Fruit fly (Drosophila melanogaster) whole organism, larva: ENCODE measurements around the gene CG7326.

Experiments
- noc ChIP-seq: fragments of 200-800 bp; sonication (Bioruptor generic); optimal IDR thresholded peaks from 3 replicates; lab custom pipeline; 2019; ENCODE audit warnings: missing biosample characterization, mild to moderate bottlenecking, missing genetic modification characterization, moderate library complexity

The CG7326 gene

DNA sequence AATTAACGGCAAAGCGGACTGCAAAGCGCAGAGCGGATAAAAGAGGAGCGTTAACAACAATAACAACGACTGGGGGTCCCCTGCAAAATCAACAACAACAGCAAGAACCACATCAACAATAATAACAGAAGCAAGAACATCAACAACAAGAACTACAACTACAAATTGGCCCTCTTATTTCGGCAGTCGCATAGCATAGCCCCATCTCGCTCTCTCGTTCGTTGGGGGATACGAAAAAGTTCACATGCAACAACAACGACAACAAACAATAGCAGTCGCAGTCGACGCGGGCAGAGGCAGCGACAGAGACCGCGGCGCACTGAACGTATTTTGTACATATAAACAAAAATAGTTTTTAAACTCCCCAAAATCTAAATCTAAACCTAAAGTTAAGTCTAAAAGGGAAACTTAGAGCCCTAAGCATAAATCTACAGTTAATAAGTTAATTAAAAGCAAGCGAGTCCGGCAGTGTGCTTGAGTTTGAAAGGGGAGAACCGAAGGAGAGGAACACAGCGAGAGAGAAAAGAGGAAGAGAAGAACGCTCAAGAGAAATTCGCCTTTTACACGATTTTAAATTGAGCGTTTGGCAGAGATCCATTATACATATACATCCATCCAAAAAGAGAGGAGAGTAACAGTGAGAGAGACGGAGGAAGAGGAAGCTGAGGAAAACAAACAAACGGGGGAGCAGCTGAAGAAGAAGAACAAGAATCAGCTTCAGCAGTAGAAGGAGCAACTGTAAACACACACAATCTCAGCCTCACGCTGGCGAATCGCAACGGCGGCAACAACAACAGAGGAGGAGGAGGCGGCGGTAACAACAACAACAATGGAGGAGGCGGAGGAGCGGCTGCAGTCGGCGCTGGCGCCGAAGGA lies 1.1 kb upstream of the CG7326 start:
- TF ChIP-seq noc (tag; lab: Kevin White, UChicago), result no peak

DNA sequence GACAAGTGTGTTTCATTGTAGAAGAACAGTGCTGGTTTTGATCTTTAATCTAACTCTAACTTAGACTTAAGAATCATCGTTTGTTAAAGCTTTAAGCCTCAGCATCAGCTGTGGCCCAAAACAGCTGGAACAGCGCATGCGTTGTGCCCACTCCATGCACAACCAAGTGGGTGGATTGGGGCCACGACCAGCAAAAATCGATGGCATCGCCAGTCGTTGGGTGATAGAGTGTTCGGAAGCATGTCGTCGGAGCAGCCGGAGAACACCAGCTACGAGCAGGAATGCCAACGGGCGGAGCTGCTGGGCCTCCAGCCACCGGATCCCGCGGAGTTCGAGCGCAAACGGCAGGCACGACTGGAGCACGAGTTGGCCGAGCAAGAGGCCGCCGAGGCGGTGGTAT lies 3.5 kb downstream of the CG7326 start, which contains the start of gene CG32544:
CG32544 (plus strand) TSS at position 211 of the 400 bp plus-strand sequence.
- TF ChIP-seq noc (tag; lab: Kevin White, UChicago), result no peak

DNA sequence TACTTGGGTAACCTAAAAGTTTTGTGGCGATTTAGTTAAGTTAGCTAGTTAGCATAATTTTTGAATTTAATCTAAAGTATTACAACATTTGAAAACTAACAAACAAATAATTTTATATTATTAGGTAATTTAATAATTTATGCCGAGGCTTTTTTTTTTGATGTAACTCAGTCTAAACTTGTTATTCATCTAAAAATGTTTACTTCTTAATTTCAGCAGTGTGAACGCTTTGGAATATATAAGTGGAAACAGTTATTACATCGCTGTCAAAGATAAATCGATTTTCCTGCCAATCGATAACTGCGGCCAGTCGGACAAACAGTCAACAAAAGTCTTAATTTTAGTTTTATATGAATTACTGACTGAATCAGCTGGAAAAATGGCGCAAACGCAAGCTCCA lies 5.7 kb downstream of the CG7326 start, which contains the start of gene Usp39:
Usp39 (plus strand) TSS at position 288 of the 400 bp plus-strand sequence.
- no peak for TF ChIP-seq noc (tag; lab: Kevin White, UChicago)

DNA sequence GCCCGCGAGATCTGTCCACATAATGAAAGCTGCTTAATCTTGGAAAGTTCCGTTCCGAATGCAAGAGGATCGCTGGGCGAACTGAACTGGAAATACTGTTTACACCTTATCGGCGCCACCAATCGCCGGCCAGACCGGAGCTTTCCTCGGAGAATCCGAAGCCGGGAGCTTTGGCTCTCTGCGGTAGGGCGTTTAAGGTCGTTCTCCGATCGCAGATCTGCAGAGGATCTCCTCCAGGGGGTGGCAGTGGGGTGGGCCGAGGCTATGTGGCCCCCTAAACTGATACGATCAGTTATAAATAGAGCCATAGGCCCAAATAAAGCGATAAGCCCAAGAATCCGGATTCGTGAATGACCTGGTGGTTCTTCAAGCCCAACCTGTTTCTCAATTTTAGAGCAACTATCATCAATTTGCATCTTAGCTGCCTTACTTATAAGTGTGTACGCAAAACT lies 6.2 kb downstream of the CG7326 start, which contains the start of gene CG7322:
CG7322 (minus strand) TSS at position 402 of the 452 bp plus-strand sequence.
- TF ChIP-seq noc (tag; lab: Kevin White, UChicago), result peak; percentile 19

DNA sequence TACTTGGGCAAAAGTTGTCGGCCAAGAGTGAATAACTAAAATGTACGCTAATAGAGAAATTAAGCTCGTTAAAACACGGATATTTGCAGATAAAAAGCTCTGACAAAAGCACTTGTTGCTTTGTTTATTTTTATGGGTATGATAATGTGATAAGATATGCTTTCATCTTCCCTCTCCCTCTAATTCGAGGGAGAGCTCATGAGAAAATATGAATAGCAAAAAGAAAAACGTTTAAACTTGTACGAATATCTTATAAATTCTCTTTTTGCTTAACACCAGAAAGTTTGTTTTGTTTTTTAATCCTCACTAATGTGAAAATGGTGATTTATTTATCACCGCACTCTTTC lies 14.6 kb downstream of the CG7326 start:
- TF ChIP-seq noc (tag; lab: Kevin White, UChicago), result no peak

DNA sequence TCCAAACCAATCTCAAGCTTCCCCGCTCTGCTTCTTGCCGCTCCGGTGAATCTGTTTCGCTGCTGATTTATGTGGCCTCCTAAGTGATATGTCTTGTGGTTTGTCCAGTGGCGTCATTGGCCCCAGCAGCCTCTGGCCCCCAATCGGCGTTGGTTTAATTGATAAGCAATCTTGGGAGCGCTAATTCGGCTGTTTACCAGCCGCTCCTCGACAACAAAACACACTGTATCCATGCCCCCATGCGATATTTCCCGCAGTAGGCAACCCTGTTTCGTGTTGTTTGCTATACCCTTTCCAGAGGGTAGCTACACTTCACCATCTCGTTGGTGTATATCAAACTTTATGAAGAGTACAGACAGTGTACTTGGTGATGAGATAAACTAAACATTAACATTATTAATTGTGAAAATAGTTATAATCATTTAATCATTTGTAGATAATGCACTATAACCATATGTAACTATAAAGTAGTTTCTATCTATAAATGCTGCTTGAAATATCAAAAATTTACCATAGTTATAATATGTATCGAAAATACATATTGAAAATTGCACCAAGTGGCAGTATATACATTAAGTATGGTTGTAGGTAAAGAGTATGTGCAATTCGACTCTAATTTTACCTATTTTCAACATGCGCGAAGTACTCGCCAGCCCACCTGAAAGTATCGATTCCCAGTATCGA lies 15.1 kb downstream of the CG7326 start, which contains the start of gene shop:
shop (minus strand) TSS at position 229 of the 684 bp plus-strand sequence.
- peak; percentile 90 for TF ChIP-seq noc (tag; lab: Kevin White, UChicago)

DNA sequence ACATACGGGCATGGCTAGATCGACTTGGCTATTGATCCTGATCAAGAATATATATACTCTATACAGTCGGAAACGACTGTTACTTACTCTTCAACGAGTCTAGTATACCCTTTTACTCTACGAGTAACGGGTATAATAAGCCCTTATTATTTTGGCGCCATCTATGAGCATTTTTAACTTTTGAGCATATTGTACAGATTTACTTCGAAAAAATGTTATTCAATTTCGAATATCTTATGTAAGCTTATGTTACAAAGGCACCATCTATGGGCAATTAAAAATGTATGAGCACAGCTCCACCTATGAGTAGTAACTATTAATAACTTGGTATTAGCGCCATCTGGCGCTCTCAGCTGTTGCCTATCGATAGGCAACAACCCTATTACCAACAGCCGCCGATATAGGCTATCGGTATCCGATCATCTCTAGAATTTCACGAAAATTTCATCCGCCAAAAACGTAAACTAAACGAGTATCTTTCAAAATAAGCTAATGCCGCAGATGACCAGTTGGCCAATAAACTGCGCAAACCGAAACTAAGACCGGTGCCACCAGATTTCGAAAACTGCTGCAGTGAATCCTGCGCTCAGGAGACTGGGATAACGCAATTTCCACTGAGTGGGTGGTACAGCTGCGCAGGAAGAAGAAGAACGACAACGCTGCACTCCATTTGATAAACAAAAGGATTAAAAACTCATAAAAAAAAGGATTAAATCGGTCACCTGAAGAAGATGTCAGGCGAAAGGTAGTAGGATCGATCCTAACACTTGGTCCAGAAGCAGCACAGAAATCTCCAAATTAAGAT lies 20.1 kb downstream of the CG7326 start, which contains the start of gene htk:
htk (plus strand) TSS at position 435 of the 805 bp plus-strand sequence.
- TF ChIP-seq noc (tag; lab: Kevin White, UChicago), result no peak

DNA sequence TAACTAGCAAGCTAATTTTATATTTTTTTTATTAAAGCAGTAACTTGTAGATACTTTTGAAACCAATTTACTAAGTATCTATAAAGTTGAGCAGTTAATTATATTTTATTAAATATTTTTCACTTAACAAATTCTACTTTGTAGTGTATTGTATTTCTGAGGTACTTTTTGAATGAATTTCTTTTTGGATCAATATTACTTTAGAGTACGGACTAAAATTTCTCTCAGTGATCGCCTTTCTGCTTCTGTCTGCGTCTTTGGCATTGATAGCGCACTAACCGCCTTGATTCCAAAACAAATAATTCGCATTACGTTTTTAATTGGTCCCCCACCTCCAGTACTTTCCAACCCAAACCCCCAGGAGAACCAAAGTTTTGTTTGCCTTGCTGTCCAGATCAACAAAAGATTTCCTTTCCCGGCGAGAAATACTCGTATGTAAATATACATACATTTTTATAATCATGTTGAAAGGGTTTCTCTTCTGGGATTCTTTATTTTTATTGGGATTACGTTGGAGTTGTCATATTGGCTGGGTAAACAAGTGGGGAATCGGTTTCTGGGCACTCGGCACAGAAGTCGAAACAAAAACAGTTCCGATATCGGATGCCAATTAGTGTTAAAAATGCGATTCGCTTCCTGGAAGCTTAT lies 24.5 kb downstream of the CG7326 start:
- no peak for TF ChIP-seq noc (tag; lab: Kevin White, UChicago)

DNA sequence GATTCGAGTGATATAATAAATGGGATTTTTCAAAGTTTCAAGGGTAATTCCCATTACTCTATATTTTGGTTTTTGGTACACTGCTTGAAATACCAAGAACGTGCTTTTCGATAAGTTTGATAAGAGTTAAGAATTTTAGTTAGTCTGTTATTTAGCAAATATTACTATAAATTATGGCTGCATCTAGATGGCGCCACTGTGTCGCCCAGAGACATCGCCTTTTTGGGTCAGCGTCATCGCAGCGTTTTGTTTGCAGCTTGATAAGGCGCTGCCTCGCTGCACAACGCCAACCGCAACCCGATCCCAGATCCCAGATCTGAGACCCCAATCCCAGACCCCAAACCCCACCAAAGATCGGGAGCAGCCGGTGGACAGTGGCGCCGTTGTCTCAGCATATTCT lies 25.1 kb downstream of the CG7326 start:
- no peak for TF ChIP-seq noc (tag; lab: Kevin White, UChicago)

DNA sequence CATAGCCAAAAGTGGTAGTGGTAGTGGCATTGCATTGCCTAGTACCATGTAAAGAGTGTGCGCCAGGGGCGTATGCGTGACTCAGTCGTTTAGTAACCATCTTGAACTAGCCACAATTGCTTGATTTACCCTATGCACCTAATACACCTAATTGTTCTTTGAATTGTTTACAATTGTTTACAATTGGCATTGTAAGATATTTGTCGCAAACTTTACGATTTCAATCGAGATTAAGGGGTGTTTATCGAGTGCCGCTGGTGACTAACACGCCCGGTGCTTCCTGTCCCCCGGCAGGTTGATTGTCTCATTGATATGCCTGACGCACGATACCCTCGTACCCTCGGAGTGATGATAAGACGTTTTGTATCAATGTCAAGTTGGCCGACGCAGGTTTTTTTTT lies 26.5 kb downstream of the CG7326 start:
- peak; percentile 37 for TF ChIP-seq noc (tag; lab: Kevin White, UChicago)

DNA sequence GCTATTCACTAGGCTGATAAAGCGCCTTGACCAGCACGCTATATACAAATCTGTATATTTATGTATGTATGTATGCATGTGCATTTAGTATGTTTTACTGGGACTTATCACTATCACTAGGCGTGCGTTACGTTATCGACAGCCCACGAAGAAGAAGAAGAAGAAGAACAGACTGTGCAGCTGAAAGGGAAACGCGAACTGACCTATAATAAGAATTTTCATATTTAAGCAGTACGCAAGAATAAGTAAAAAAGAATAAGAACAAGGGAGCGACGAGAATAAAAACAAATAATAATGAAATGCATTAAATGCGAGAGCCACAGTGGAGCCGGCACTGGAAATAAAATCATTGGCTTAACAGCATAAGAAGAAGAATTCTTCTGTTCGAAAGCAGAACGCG lies 27.3 kb downstream of the CG7326 start:
- no peak for TF ChIP-seq noc (tag; lab: Kevin White, UChicago)

DNA sequence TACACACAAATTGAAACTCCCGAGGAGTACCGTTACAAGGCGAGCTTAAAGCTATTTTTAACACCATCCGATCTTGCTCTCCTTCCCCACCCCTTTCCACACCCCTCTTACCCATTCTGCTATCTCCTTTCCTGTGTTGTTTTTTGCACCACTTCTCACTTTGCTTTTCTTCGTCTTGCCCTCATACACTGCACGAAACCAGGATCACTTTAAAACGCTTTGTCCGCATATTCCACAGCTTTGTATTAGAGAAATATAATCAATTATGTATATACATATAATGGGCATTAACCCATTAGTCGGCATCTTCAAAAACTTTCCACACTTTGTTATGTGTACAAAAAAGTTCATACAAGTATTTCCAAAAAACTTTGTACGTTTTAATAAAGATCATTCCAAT lies 28.1 kb downstream of the CG7326 start:
- TF ChIP-seq noc (tag; lab: Kevin White, UChicago), result no peak

DNA sequence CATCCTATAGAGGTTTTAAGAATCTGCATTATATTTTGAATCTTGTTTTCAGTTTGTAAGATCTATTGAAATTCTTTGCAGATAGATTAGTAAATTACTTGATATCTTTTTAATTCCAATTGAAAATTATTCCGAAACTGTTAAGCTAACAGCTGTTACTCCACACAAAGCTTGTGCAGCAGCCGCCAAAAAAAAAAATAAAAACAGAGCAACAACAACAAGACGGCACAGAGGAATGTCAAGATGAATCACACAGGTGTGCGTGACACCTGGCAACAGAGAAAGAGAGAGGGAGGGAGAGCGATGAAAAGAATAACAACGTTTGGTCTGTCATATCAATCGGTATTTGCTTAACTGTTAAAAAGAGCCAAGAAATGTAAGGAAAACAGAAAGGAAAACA lies 28.6 kb downstream of the CG7326 start:
- no peak for TF ChIP-seq noc (tag; lab: Kevin White, UChicago)

DNA sequence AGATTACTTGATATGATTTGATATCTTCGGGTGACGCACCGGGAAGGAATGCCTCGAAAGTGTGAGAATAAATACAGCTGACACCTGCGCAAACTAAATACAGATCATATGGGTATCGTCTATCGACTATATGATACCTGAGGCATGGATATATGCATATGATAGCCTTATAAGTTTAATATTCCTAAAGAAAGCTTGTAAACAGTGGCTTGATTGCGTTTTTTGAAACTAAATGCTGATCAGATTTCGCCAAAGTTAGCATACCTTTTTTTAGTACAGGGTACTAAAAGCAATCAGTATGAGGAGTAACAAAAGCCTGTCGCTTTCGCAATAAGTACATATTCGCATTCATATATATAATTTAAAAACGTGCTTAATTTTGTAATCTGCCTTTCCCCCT lies 29.2 kb downstream of the CG7326 start:
- no peak for TF ChIP-seq noc (tag; lab: Kevin White, UChicago)

DNA sequence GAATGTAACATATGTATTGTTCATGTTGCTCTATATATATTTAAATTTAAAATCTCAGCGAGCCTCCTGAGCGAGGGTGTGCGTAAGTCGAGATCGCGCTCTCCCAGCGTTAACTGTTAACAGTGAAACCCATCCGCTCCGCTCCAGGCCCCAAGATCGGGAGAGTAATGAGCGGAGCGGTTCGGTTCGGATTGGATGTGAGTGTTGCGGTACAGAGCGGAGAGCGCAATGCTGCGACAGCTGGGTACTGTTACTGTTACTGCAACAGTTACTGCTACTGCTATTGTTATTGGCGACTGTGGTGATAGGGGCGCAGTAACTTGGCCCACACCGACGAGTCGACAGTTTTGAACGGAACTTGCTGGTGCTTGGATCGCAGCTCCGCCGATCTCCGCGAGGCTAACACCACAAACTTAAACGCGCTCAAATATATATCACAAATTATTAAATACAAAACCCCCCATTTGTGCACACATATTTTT lies 31.2 kb downstream of the CG7326 start, which contains the start of gene Pvf1:
Pvf1 (plus strand) TSS at position 312 of the 482 bp plus-strand sequence.
- TF ChIP-seq noc (tag; lab: Kevin White, UChicago), result no peak
